Worm (Caenorhabditis elegans) whole organism, mixed stage, embryonic: ENCODE measurements around the gene C42D8.1.

ENCODE experiments used
- M03D4.4 ChIP-seq: sonication (generic microtip); optimal IDR thresholded peaks from 2 replicates; lab custom pipeline; 2017; ENCODE audit warnings: mild to moderate bottlenecking, missing genetic modification characterization, missing compliant biosample characterization
- bed-3 ChIP-seq: fragments of 200-800 bp; sonication (Bioruptor generic); optimal IDR thresholded peaks from 3 replicates; lab custom pipeline; 2018; ENCODE audit warnings: mild to moderate bottlenecking, missing genetic modification characterization, moderate library complexity, missing compliant biosample characterization
- blmp-1 ChIP-seq: fragments of 150-350 bp; optimal IDR thresholded peaks from 2 replicates; lab custom pipeline; 2014; ENCODE audit warnings: missing biosample characterization, missing genetic modification characterization
- ceh-39 ChIP-seq: fragments of 150-350 bp; optimal IDR thresholded peaks from 2 replicates; lab custom pipeline; 2014; ENCODE audit warnings: missing biosample characterization, missing genetic modification characterization
- ceh-43 ChIP-seq: fragments of 200-800 bp; sonication (Bioruptor generic); optimal IDR thresholded peaks from 2 replicates; lab custom pipeline; 2018; ENCODE audit warnings: mild to moderate bottlenecking, missing genetic modification characterization, moderate library complexity, missing compliant biosample characterization
- ceh-83 ChIP-seq: fragments of 200-800 bp; sonication (Bioruptor generic); optimal IDR thresholded peaks from 2 replicates; lab custom pipeline; 2018; ENCODE audit warnings: mild to moderate bottlenecking, missing genetic modification characterization, missing compliant biosample characterization
- ces-1 ChIP-seq: fragments of 150-350 bp; optimal IDR thresholded peaks from 2 replicates; lab custom pipeline; 2014; ENCODE audit warnings: missing biosample characterization, missing genetic modification reagents, missing genetic modification characterization
- cnd-1 ChIP-seq: fragments of 200-800 bp; sonication (Bioruptor generic); optimal IDR thresholded peaks from 2 replicates; lab custom pipeline; 2018; ENCODE audit warnings: mild to moderate bottlenecking, missing genetic modification characterization, missing compliant biosample characterization
- drap-1 ChIP-seq: fragments of 200-800 bp; sonication (Bioruptor generic); optimal IDR thresholded peaks from 3 replicates; lab custom pipeline; 2018; ENCODE audit warnings: mild to moderate bottlenecking, missing genetic modification characterization, missing compliant biosample characterization
- elt-1 ChIP-seq: sonication (generic microtip); optimal IDR thresholded peaks from 2 replicates; lab custom pipeline; 2017; ENCODE audit warnings: missing genetic modification characterization, mild to moderate bottlenecking, missing compliant biosample characterization, antibody characterized with exemption, moderate library complexity, borderline replicate concordance; ENCODE audit not compliant: insufficient read depth
- elt-3 ChIP-seq: fragments of 150-350 bp; optimal IDR thresholded peaks from 2 replicates; lab custom pipeline; 2014; ENCODE audit warnings: missing biosample characterization, missing genetic modification characterization
- flh-1 ChIP-seq: fragments of 200-800 bp; sonication (Bioruptor generic); optimal IDR thresholded peaks from 2 replicates; lab custom pipeline; 2018; ENCODE audit warnings: mild to moderate bottlenecking, missing genetic modification characterization, moderate library complexity, missing compliant biosample characterization
- ham-2 ChIP-seq: fragments of 200-800 bp; sonication (Bioruptor generic); optimal IDR thresholded peaks from 2 replicates; lab custom pipeline; 2018; ENCODE audit warnings: mild to moderate bottlenecking, missing genetic modification characterization, missing compliant biosample characterization
- lin-13 ChIP-seq: fragments of 150-350 bp; optimal IDR thresholded peaks from 2 replicates; lab custom pipeline; 2014; ENCODE audit warnings: missing biosample characterization, missing genetic modification characterization
- lin-32 ChIP-seq: fragments of 200-800 bp; sonication (Bioruptor generic); optimal IDR thresholded peaks from 2 replicates; lab custom pipeline; 2018; ENCODE audit warnings: mild to moderate bottlenecking, missing genetic modification characterization, missing compliant biosample characterization
- lsy-2 ChIP-seq: fragments of 150-350 bp; optimal IDR thresholded peaks from 2 replicates; lab custom pipeline; 2014; ENCODE audit warnings: missing biosample characterization, missing genetic modification characterization
- mab-5 ChIP-seq: fragments of 150-350 bp; optimal IDR thresholded peaks from 2 replicates; lab custom pipeline; 2014; ENCODE audit warnings: missing biosample characterization, missing genetic modification characterization
- mep-1 ChIP-seq: fragments of 150-350 bp; optimal IDR thresholded peaks from 2 replicates; lab custom pipeline; 2017; ENCODE audit warnings: missing biosample characterization, missing genetic modification reagents, missing genetic modification characterization, inconsistent platforms
- mls-2 ChIP-seq: sonication (generic microtip); optimal IDR thresholded peaks from 2 replicates; lab custom pipeline; 2016; ENCODE audit warnings: mild to moderate bottlenecking, missing genetic modification characterization, moderate library complexity, missing compliant biosample characterization
- nhr-12 ChIP-seq: fragments of 150-350 bp; optimal IDR thresholded peaks from 2 replicates; lab custom pipeline; 2014; ENCODE audit warnings: missing biosample characterization, missing genetic modification characterization
- nhr-2 ChIP-seq: fragments of 150-350 bp; optimal IDR thresholded peaks from 2 replicates; lab custom pipeline; 2014; ENCODE audit warnings: missing biosample characterization, missing genetic modification characterization
- nhr-237 ChIP-seq: fragments of 150-350 bp; optimal IDR thresholded peaks from 2 replicates; lab custom pipeline; 2014; ENCODE audit warnings: missing biosample characterization, missing genetic modification characterization
- nhr-28 ChIP-seq: fragments of 150-350 bp; optimal IDR thresholded peaks from 2 replicates; lab custom pipeline; 2014; ENCODE audit warnings: missing biosample characterization, missing genetic modification characterization
- nhr-76 ChIP-seq: sonication (generic microtip); optimal IDR thresholded peaks from 2 replicates; lab custom pipeline; 2017; ENCODE audit warnings: missing biosample characterization, missing genetic modification characterization
- pha-4 ChIP-seq: fragments of 150-350 bp; optimal IDR thresholded peaks from 2 replicates; lab custom pipeline; 2018; ENCODE audit warnings: missing biosample characterization, missing genetic modification reagents, missing genetic modification characterization
- sem-2 ChIP-seq: fragments of 200-800 bp; sonication (Bioruptor generic); optimal IDR thresholded peaks from 2 replicates; lab custom pipeline; 2018; ENCODE audit warnings: mild to moderate bottlenecking, missing genetic modification characterization, missing compliant biosample characterization
- snpc-4 ChIP-seq: fragments of 150-350 bp; optimal IDR thresholded peaks from 2 replicates; lab custom pipeline; 2014; ENCODE audit warnings: missing biosample characterization, missing genetic modification characterization
- sptf-1 ChIP-seq: sonication (generic microtip); optimal IDR thresholded peaks from 2 replicates; lab custom pipeline; 2017; ENCODE audit warnings: mild to moderate bottlenecking, missing genetic modification characterization, moderate library complexity, missing compliant biosample characterization
- unc-120 ChIP-seq: sonication (generic microtip); optimal IDR thresholded peaks from 2 replicates; lab custom pipeline; 2017; ENCODE audit warnings: missing genetic modification characterization, missing compliant biosample characterization; ENCODE audit not compliant: poor library complexity, severe bottlenecking
- unc-39 ChIP-seq: fragments of 150-350 bp; optimal IDR thresholded peaks from 2 replicates; lab custom pipeline; 2014; ENCODE audit warnings: missing biosample characterization, missing genetic modification characterization
- unc-62 ChIP-seq: fragments of 150-350 bp; optimal IDR thresholded peaks from 2 replicates; lab custom pipeline; 2014; ENCODE audit warnings: missing biosample characterization, missing genetic modification reagents, missing genetic modification characterization
- zip-8 ChIP-seq: fragments of 150-350 bp; optimal IDR thresholded peaks from 2 replicates; lab custom pipeline; 2014; ENCODE audit warnings: missing biosample characterization, missing genetic modification characterization
- ztf-11 ChIP-seq: fragments of 150-350 bp; optimal IDR thresholded peaks from 2 replicates; lab custom pipeline; 2014; ENCODE audit warnings: missing biosample characterization, missing genetic modification characterization

Gene C42D8.1

DNA sequence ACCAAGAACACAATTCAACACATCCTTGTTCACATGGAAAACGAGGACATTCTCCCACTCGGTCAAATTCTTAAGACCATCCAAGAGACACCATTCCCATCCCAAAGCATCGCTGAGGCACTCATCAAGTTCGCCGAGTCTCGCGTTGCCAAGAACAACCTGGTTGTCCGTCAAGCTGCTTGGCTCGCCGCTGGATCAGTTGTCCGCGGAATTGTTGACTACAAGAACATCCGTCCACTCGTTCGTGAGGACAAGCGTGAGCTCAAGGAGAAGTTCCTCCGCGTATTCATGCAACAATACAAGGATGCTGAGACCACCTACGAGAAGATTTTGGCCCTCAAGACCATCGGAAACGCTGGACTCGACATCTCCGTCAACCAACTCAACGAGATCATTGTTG is 7.0 kb upstream of the C42D8.1 start:
- no peak for TF ChIP-seq pha-4 (tag; lab: Kevin White, UChicago)
- no peak for TF ChIP-seq ztf-11
- no peak for TF ChIP-seq unc-62 (GFP tag; lab: Kevin White, UChicago)
- no peak for TF ChIP-seq blmp-1 (tag; lab: Kevin White, UChicago)
- TF ChIP-seq nhr-12 = no peak
- TF ChIP-seq bed-3 (GFP tag; lab: Kevin White, UChicago) = no peak
- no peak for TF ChIP-seq ceh-43
- TF ChIP-seq snpc-4 = no peak
- TF ChIP-seq ham-2 = no peak
- no peak for TF ChIP-seq ceh-83
- TF ChIP-seq ceh-39 (tag; lab: Kevin White, UChicago) = no peak
- TF ChIP-seq sem-2 = no peak
- no peak for TF ChIP-seq mep-1 (tag; lab: Kevin White, UChicago)
- TF ChIP-seq unc-39 (tag; lab: Kevin White, UChicago) = no peak
- TF ChIP-seq lin-13 = no peak
- TF ChIP-seq lsy-2 (tag; lab: Kevin White, UChicago) = no peak
- no peak for TF ChIP-seq flh-1 (GFP tag; lab: Kevin White, UChicago)
- no peak for TF ChIP-seq lin-32
- TF ChIP-seq, all 35 proteins: peak for 0

DNA sequence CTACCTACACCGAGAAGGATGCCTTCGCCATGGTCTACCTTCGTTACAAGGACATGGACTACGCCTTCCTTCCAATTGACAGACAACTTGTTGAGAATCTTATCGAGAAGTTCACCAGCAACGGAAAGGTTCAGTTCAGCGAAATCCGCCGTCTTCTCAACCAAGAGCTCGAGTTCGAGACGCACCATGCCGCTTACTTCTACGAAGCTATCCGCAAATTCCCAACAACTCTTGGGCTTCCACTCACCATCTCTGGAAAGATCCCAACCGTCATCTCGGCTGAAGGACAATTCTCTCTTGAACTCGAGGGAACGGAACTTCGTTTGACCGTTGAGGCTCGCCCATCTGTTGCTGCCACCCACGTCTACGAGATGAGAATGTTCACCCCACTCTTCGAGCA is 5.9 kb upstream of the C42D8.1 start:
- no peak for TF ChIP-seq M03D4.4 (tag; lab: Kevin White, UChicago)
- no peak for TF ChIP-seq nhr-2
- no peak for TF ChIP-seq ceh-83
- TF ChIP-seq unc-39 (tag; lab: Kevin White, UChicago) = no peak
- TF ChIP-seq nhr-12 = no peak
- no peak for TF ChIP-seq nhr-76 (tag; lab: Kevin White, UChicago)
- no peak for TF ChIP-seq pha-4 (tag; lab: Kevin White, UChicago)
- TF ChIP-seq nhr-237 = no peak
- no peak for TF ChIP-seq elt-3 (tag; lab: Kevin White, UChicago)
- TF ChIP-seq unc-120 = no peak
- no peak for TF ChIP-seq lsy-2 (tag; lab: Kevin White, UChicago)
- no peak for TF ChIP-seq ces-1 (GFP tag; lab: Kevin White, UChicago)
- TF ChIP-seq, all 35 proteins: peak for 0

DNA sequence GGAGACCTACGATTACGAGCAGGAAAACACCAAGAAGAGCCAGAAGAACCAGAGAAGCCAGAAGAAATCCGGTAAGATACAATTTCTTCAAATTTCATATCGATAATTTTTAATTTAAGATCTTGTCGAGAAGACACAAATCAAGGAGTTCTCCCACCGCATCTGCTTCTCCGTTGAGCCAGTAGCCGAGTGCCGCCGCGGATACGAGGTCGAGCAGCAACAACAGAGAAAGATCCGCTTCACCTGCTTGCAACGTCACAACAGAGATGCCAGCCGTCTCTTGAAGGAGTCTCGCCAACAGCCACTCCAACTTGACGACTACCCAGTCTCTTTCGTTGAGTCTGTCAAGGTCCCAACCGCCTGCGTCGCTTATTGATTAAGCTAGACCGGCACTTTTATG is 3.6 kb upstream of the C42D8.1 start:
- TF ChIP-seq nhr-2 (no peak), flh-1 (GFP tag; lab: Kevin White, UChicago) (no peak), snpc-4 (no peak), unc-39 (tag; lab: Kevin White, UChicago) (no peak), ham-2 (no peak), mls-2 (no peak), bed-3 (GFP tag; lab: Kevin White, UChicago) (no peak), nhr-28 (no peak), zip-8 (tag; lab: Kevin White, UChicago) (no peak), mep-1 (tag; lab: Kevin White, UChicago) (no peak), elt-3 (tag; lab: Kevin White, UChicago) (no peak), sptf-1 (tag; lab: Kevin White, UChicago) (no peak), mab-5 (tag; lab: Kevin White, UChicago) (no peak), nhr-12 (no peak), cnd-1 (tag; lab: Kevin White, UChicago) (no peak), ceh-39 (tag; lab: Kevin White, UChicago) (no peak), lsy-2 (tag; lab: Kevin White, UChicago) (no peak), nhr-237 (no peak), pha-4 (tag; lab: Kevin White, UChicago) (no peak), ceh-43 (no peak)
- TF ChIP-seq, all 35 proteins: peak for 0

DNA sequence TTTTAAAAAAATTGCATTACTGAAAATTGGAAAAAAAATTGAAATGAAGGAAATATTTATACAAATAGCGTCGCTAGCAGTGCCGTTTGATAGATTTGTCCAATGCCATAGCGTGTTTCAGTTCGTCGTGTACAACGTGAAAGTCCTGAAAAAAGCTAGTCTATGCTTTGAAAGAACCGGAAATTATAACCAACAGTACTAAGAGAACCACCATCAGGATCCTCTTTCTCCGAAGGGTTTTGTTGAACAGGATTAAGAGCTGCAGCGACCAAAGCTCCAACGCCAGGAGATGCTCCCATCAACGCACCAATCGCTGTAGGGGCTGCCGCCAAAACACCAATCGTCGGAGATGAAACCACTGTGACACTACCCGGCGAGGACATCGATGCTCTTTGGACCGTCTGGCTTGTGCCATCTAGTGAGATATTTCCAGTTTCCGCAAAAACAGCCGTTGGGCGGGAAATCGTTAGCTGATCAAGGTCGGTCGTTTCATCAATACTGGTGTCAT is 3.1 kb upstream of the C42D8.1 start:
- TF ChIP-seq ztf-11 (no peak), lin-32 (no peak), unc-120 (no peak), cnd-1 (tag; lab: Kevin White, UChicago) (no peak), mls-2 (no peak), nhr-2 (no peak), snpc-4 (no peak), unc-39 (tag; lab: Kevin White, UChicago) (no peak), ceh-83 (no peak), nhr-28 (no peak), mep-1 (tag; lab: Kevin White, UChicago) (no peak), ham-2 (no peak)

DNA sequence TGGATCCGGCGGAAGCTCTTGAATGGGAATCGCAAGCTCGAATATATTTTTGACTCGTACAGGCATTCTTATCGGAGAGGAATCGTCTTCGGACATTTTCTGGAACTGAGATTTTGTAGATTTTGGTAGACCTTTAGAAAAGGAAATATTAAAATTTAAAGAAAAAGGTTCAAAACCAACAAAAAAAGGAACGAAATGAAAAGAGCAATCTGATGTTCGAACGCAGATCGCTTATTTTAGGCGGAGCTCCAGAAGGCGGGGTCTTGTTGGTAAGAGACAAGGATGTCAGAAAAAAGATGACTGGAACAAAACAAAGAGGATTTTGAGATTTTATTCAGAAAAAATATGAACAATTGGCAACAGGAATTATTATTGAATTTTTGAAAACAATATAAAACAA is 2.4 kb upstream of the C42D8.1 start, which contains the start of gene C42D8.9:
Gene C42D8.9, minus strand, starts transcription at position 101 of the 400 bp plus-strand sequence.
- TF ChIP-seq mep-1 (tag; lab: Kevin White, UChicago) = no peak
- TF ChIP-seq unc-39 (tag; lab: Kevin White, UChicago) = no peak
- TF ChIP-seq drap-1 (GFP tag; lab: Kevin White, UChicago) = no peak
- no peak for TF ChIP-seq ceh-43
- no peak for TF ChIP-seq lin-13
- TF ChIP-seq elt-1 (tag; lab: Kevin White, UChicago) = no peak
- no peak for TF ChIP-seq nhr-28
- no peak for TF ChIP-seq mls-2
- no peak for TF ChIP-seq ham-2
- no peak for TF ChIP-seq ztf-11
- no peak for TF ChIP-seq sptf-1 (tag; lab: Kevin White, UChicago)
- TF ChIP-seq lin-32 = no peak
- TF ChIP-seq unc-62 (GFP tag; lab: Kevin White, UChicago) = no peak
- TF ChIP-seq nhr-2 = no peak
- no peak for TF ChIP-seq flh-1 (GFP tag; lab: Kevin White, UChicago)
- no peak for TF ChIP-seq nhr-76 (tag; lab: Kevin White, UChicago)
- TF ChIP-seq bed-3 (GFP tag; lab: Kevin White, UChicago) = no peak
- no peak for TF ChIP-seq lsy-2 (tag; lab: Kevin White, UChicago)
